Fruit fly (Drosophila melanogaster): ENCODE data around the gene CG15347.

- TF ChIP-seq CTCF (optimal IDR thresholded peaks at IDR 0.05): no peak
- no peak for TF ChIP-seq CG8478 (optimal IDR thresholded peaks at IDR 0.05)
These were observed 28.4 kb upstream of the CG15347 start, which contains the start of gene CG33181 for dm6 chrX:8489048-8489447.

Data from S2 (cell line).